Fruit fly (Drosophila melanogaster): Measurements from ENCODE around the gene Rab40.

DNA sequence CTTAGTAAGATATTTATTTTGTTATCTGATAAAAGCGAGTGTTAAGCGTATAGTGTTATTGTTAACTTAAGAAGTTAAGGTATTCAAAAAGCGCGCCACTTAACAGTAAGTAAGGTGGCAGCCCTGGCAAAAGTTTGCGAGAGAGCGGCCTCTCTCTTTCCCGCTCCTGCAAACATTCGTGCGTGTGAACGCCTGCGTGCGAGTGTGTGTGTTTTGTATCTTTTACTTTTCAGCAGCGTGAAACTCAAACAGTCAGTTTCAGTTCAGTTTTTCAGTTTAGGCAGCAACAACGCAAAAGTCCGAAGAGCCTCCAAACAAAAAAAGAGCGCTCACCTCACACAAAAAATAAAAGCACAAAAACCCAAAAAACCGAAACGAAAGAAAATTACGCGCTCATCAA is 8.5 kb upstream of the Rab40 start:
- no peak for TF ChIP-seq EcR (GFP tag; optimal IDR thresholded peaks at IDR 0.05)
- peak; percentile 58; the same call in 2 of the 3 replicates for TF ChIP-seq fd96Ca (GFP tag; IDR thresholded peaks at IDR 0.05)
- TF ChIP-seq CG8159 (tag; optimal IDR thresholded peaks at IDR 0.05), result no peak
- TF ChIP-seq CG8301 (tag; optimal IDR thresholded peaks at IDR 0.05), result no peak
- TF ChIP-seq CG9948 (tag; optimal IDR thresholded peaks at IDR 0.05), result no peak
- peak; percentile 27; the same call in 1 of the 2 replicates for TF ChIP-seq CG32121 (GFP tag; IDR thresholded peaks at IDR 0.05)
- no peak for TF ChIP-seq Snoo (tag; optimal IDR thresholded peaks at IDR 0.05)
- TF ChIP-seq CG10348 (GFP tag; IDR thresholded peaks at IDR 0.05), result no peak
- no peak for TF ChIP-seq CG17806 (tag; optimal IDR thresholded peaks at IDR 0.05)
- TF ChIP-seq CG13204 (GFP tag; optimal IDR thresholded peaks at IDR 0.05), result no peak
- TF ChIP-seq CG14655 (GFP tag; optimal IDR thresholded peaks at IDR 0.05), result no peak
- TF ChIP-seq Pif1A (GFP tag; optimal IDR thresholded peaks at IDR 0.05), result no peak
